Worm (Caenorhabditis elegans) whole organism, midembryonic: ENCODE results near the gene cki-1.

ENCODE experiments used
- T22C8.4 ChIP-seq: fragments of 200-800 bp; sonication (Bioruptor generic); IDR thresholded peaks from 2 replicates; pipeline ENCODE4 v1.3.6; 2022; ENCODE audit warnings: missing genetic modification characterization, missing compliant biosample characterization
- cog-1 ChIP-seq: sonication (generic microtip); optimal IDR thresholded peaks from 2 replicates; lab custom pipeline; 2016; ENCODE audit warnings: missing genetic modification characterization, missing compliant biosample characterization
- flt-1 ChIP-seq: fragments of 200-800 bp; sonication (Bioruptor generic); IDR thresholded peaks from 2 replicates; pipeline ENCODE4 v1.3.6; 2022; ENCODE audit warnings: missing genetic modification characterization, missing compliant biosample characterization
- klf-2 ChIP-seq: fragments of 200-800 bp; sonication (Bioruptor generic); conservative IDR thresholded peaks from 2 replicates; pipeline ENCODE4 v1.3.6; 2022; ENCODE audit warnings: missing genetic modification reagents, missing genetic modification characterization, missing compliant biosample characterization
- med-1 ChIP-seq: sonication (generic microtip); optimal IDR thresholded peaks from 2 replicates; lab custom pipeline; 2017; ENCODE audit warnings: missing genetic modification characterization, mild to moderate bottlenecking, missing compliant biosample characterization, antibody characterized with exemption, missing genetic modification reagents; ENCODE audit not compliant: insufficient read depth
- ref-1 ChIP-seq: fragments of 200-800 bp; sonication (Bioruptor generic); conservative IDR thresholded peaks from 2 replicates; pipeline ENCODE4 v1.3.6; 2022; ENCODE audit warnings: missing genetic modification reagents, missing genetic modification characterization, missing compliant biosample characterization
- tab-1 ChIP-seq: fragments of 200-800 bp; sonication (Bioruptor generic); IDR thresholded peaks from 2 replicates; pipeline ENCODE4 v1.3.6; 2022; ENCODE audit warnings: missing genetic modification characterization, missing compliant biosample characterization
- ztf-23 ChIP-seq: fragments of 200-800 bp; sonication (Bioruptor generic); IDR thresholded peaks from 2 replicates; pipeline ENCODE4 v1.3.6; 2022; ENCODE audit warnings: missing genetic modification reagents, missing genetic modification characterization, missing compliant biosample characterization
- ztf-29 ChIP-seq: fragments of 200-800 bp; sonication (Bioruptor generic); IDR thresholded peaks from 2 replicates; pipeline ENCODE4 v1.3.6; 2022; ENCODE audit warnings: missing genetic modification reagents, missing genetic modification characterization, missing compliant biosample characterization

cki-1 gene

ce11 chrII:7810869-7811543 is at the start of gene cki-1:
cki-1 (plus strand) TSS chrII:7811240.
- TF ChIP-seq flt-1 (GFP tag; lab: Robert Waterston, UW): peak; percentile 58
- 0 out of 2 replicates have a peak, but pooled peaks have one; percentile 48 for TF ChIP-seq tab-1
- TF ChIP-seq klf-2 (GFP tag; lab: Robert Waterston, UW): no peak
- peak; percentile 61; the same call in 1 of the 2 replicates for TF ChIP-seq ztf-23 (GFP tag; lab: Robert Waterston, UW)
- no peak for TF ChIP-seq cog-1 (tag; lab: Kevin White, UChicago)
- TF ChIP-seq med-1 (GFP tag; lab: Kevin White, UChicago): no peak

- TF ChIP-seq ref-1 (GFP tag; lab: Robert Waterston, UW) (no peak), ztf-29 (GFP tag; lab: Robert Waterston, UW) (no peak), T22C8.4 (GFP tag; lab: Robert Waterston, UW) (no peak), cog-1 (tag; lab: Kevin White, UChicago) (no peak), ztf-23 (GFP tag; lab: Robert Waterston, UW) (no peak), med-1 (GFP tag; lab: Kevin White, UChicago) (no peak), klf-2 (GFP tag; lab: Robert Waterston, UW) (no peak), flt-1 (GFP tag; lab: Robert Waterston, UW) (no peak), tab-1 (no peak)
These were observed 49.6 kb upstream of the cki-1 start, which contains the start of gene B0228.8 for ce11 chrII:7761440-7761839. B0228.8 (minus strand) TSS chrII:7761540.

- TF ChIP-seq cog-1 (tag; lab: Kevin White, UChicago): no peak
- TF ChIP-seq med-1 (GFP tag; lab: Kevin White, UChicago): no peak
- TF ChIP-seq T22C8.4 (GFP tag; lab: Robert Waterston, UW): no peak
- TF ChIP-seq flt-1 (GFP tag; lab: Robert Waterston, UW): no peak
- no peak for TF ChIP-seq ztf-29 (GFP tag; lab: Robert Waterston, UW)
- no peak for TF ChIP-seq ztf-23 (GFP tag; lab: Robert Waterston, UW)
- no peak for TF ChIP-seq ref-1 (GFP tag; lab: Robert Waterston, UW)
- no peak for TF ChIP-seq klf-2 (GFP tag; lab: Robert Waterston, UW)
- no peak for TF ChIP-seq tab-1
These were observed 47.5 kb upstream of the cki-1 start, which contains the start of gene B0228.9 for ce11 chrII:7763569-7763968. B0228.9 (minus strand) TSS chrII:7763669.

ce11 chrII:7765456-7765855 is 45.6 kb upstream of the cki-1 start, which contains the start of gene srh-39:
srh-39 (minus strand) TSS chrII:7765556.
- TF ChIP-seq klf-2 (GFP tag; lab: Robert Waterston, UW) (no peak), cog-1 (tag; lab: Kevin White, UChicago) (no peak), med-1 (GFP tag; lab: Kevin White, UChicago) (no peak), flt-1 (GFP tag; lab: Robert Waterston, UW) (no peak), tab-1 (no peak), T22C8.4 (GFP tag; lab: Robert Waterston, UW) (no peak), ref-1 (GFP tag; lab: Robert Waterston, UW) (no peak), ztf-29 (GFP tag; lab: Robert Waterston, UW) (no peak), ztf-23 (GFP tag; lab: Robert Waterston, UW) (no peak)

- TF ChIP-seq ztf-23 (GFP tag; lab: Robert Waterston, UW): no peak
- no peak for TF ChIP-seq ztf-29 (GFP tag; lab: Robert Waterston, UW)
- TF ChIP-seq T22C8.4 (GFP tag; lab: Robert Waterston, UW): no peak
These were observed 41.8 kb upstream of the cki-1 start for ce11 chrII:7769254-7769653.

ce11 chrII:7770253-7770652 is 40.8 kb upstream of the cki-1 start:
- TF ChIP-seq tab-1 (no peak), flt-1 (GFP tag; lab: Robert Waterston, UW) (no peak), med-1 (GFP tag; lab: Kevin White, UChicago) (no peak), ztf-23 (GFP tag; lab: Robert Waterston, UW) (no peak), ref-1 (GFP tag; lab: Robert Waterston, UW) (no peak), ztf-29 (GFP tag; lab: Robert Waterston, UW) (no peak), klf-2 (GFP tag; lab: Robert Waterston, UW) (no peak), T22C8.4 (GFP tag; lab: Robert Waterston, UW) (no peak), cog-1 (tag; lab: Kevin White, UChicago) (no peak)

ce11 chrII:7771917-7772316 is 39.1 kb upstream of the cki-1 start, which contains the start of gene C06A8.8:
C06A8.8 (minus strand) TSS chrII:7772017.
- TF ChIP-seq cog-1 (tag; lab: Kevin White, UChicago) (no peak), T22C8.4 (GFP tag; lab: Robert Waterston, UW) (no peak), klf-2 (GFP tag; lab: Robert Waterston, UW) (no peak), ref-1 (GFP tag; lab: Robert Waterston, UW) (no peak), ztf-23 (GFP tag; lab: Robert Waterston, UW) (no peak), flt-1 (GFP tag; lab: Robert Waterston, UW) (no peak), med-1 (GFP tag; lab: Kevin White, UChicago) (no peak), tab-1 (no peak), ztf-29 (GFP tag; lab: Robert Waterston, UW) (no peak)

- TF ChIP-seq ztf-23 (GFP tag; lab: Robert Waterston, UW) (no peak), med-1 (GFP tag; lab: Kevin White, UChicago) (no peak), cog-1 (tag; lab: Kevin White, UChicago) (no peak), ref-1 (GFP tag; lab: Robert Waterston, UW) (no peak), flt-1 (GFP tag; lab: Robert Waterston, UW) (no peak), T22C8.4 (GFP tag; lab: Robert Waterston, UW) (no peak), ztf-29 (GFP tag; lab: Robert Waterston, UW) (no peak), tab-1 (no peak), klf-2 (GFP tag; lab: Robert Waterston, UW) (no peak)
These were observed 38.6 kb upstream of the cki-1 start, which contains the start of gene C06A8.6 for ce11 chrII:7772411-7772810. C06A8.6 (plus strand) TSS chrII:7772499.
